Worm (Caenorhabditis elegans) whole organism, L2 larva: ENCODE results near the gene unc-83.

ENCODE experiments used
- ZK546.5 ChIP-seq: sonication (generic microtip); optimal IDR thresholded peaks from 2 replicates; lab custom pipeline; 2017; ENCODE audit warnings: missing biosample characterization, missing genetic modification characterization
- ama-1 ChIP-seq: fragments of 150-350 bp; optimal IDR thresholded peaks from 2 replicates; lab custom pipeline; 2018; ENCODE audit warnings: inconsistent platforms
- blmp-1 ChIP-seq: sonication (generic microtip); optimal IDR thresholded peaks from 2 replicates; lab custom pipeline; 2017; ENCODE audit warnings: missing genetic modification characterization, mild to moderate bottlenecking, missing compliant biosample characterization, antibody characterized with exemption, moderate library complexity; ENCODE audit not compliant: insufficient read depth
- ceh-16 ChIP-seq: fragments of 150-350 bp; optimal IDR thresholded peaks from 2 replicates; lab custom pipeline; 2014; ENCODE audit warnings: missing biosample characterization, missing genetic modification characterization
- fos-1 ChIP-seq: fragments of 150-350 bp; optimal IDR thresholded peaks from 2 replicates; lab custom pipeline; 2014; ENCODE audit warnings: missing biosample characterization, missing genetic modification characterization
- mdl-1 ChIP-seq, 2 experiments: fragments of 150-350 bp in 1 of 2; sonication (generic microtip) in 1 of 2; optimal IDR thresholded peaks; 2 replicates each; lab custom pipeline; 2017; ENCODE audit warnings: missing biosample characterization in 2 of 2, missing genetic modification characterization in 2 of 2
- ztf-11 ChIP-seq: sonication (generic microtip); optimal IDR thresholded peaks from 2 replicates; lab custom pipeline; 2017; ENCODE audit warnings: missing biosample characterization, missing genetic modification characterization

- TF ChIP-seq ceh-16 (tag; lab: Kevin White, UChicago) (no peak), ZK546.5 (tag; lab: Kevin White, UChicago) (no peak), mdl-1 (tag; optimal IDR thresholded peaks at IDR 0.05; lab: Kevin White, UChicago) (no peak), blmp-1 (tag; lab: Kevin White, UChicago) (no peak), ama-1 (lab: Kevin White, UChicago) (no peak), fos-1 (tag; lab: Kevin White, UChicago) (no peak), ztf-11 (tag; lab: Kevin White, UChicago) (no peak)
These were observed 8.0 kb upstream of the unc-83 start for ce11 chrV:6456903-6457302.
